Worm (Caenorhabditis elegans) whole organism, L2 larva: Measurements from ENCODE around the gene try-8.

Experiments
- R02D3.7 ChIP-seq: fragments of 150-350 bp; optimal IDR thresholded peaks from 2 replicates; lab custom pipeline; 2014; ENCODE audit warnings: missing biosample characterization, missing genetic modification characterization
- Y55F3AM.14 ChIP-seq: fragments of 200-800 bp; sonication (Bioruptor generic); optimal IDR thresholded peaks from 2 replicates; lab custom pipeline; 2018; ENCODE audit warnings: mild to moderate bottlenecking, missing genetic modification characterization, missing compliant biosample characterization
- alr-1 ChIP-seq: fragments of 150-350 bp; optimal IDR thresholded peaks from 2 replicates; lab custom pipeline; 2014; ENCODE audit warnings: missing biosample characterization, missing genetic modification characterization
- ama-1 ChIP-seq: fragments of 150-350 bp; optimal IDR thresholded peaks from 2 replicates; lab custom pipeline; 2018; ENCODE audit warnings: inconsistent platforms
- blmp-1 ChIP-seq: sonication (generic microtip); optimal IDR thresholded peaks from 2 replicates; lab custom pipeline; 2017; ENCODE audit warnings: missing genetic modification characterization, mild to moderate bottlenecking, missing compliant biosample characterization, antibody characterized with exemption, moderate library complexity; ENCODE audit not compliant: insufficient read depth
- ceh-82 ChIP-seq: fragments of 150-350 bp; optimal IDR thresholded peaks from 2 replicates; lab custom pipeline; 2014; ENCODE audit warnings: missing biosample characterization, missing genetic modification characterization
- crh-2 ChIP-seq: sonication (generic microtip); optimal IDR thresholded peaks from 2 replicates; lab custom pipeline; 2017; ENCODE audit warnings: missing biosample characterization, missing genetic modification characterization
- elt-1 ChIP-seq: fragments of 150-350 bp; optimal IDR thresholded peaks from 2 replicates; lab custom pipeline; 2014; ENCODE audit warnings: missing biosample characterization, missing genetic modification characterization
- lin-39 ChIP-seq: fragments of 150-350 bp; optimal IDR thresholded peaks from 2 replicates; lab custom pipeline; 2014; ENCODE audit warnings: missing biosample characterization, missing genetic modification reagents, missing genetic modification characterization
- lsy-2 ChIP-seq, 2 experiments: fragments of 150-350 bp in 1 of 2; sonication (generic microtip) in 1 of 2; optimal IDR thresholded peaks; 2 replicates each; lab custom pipeline; 2014 to 2017; ENCODE audit warnings: missing biosample characterization in 2 of 2, missing genetic modification characterization in 2 of 2
- mbf-1 ChIP-seq: sonication (generic microtip); optimal IDR thresholded peaks from 2 replicates; lab custom pipeline; 2017; ENCODE audit warnings: missing biosample characterization, missing genetic modification characterization
- mdl-1 ChIP-seq, 2 experiments: fragments of 150-350 bp in 1 of 2; sonication (generic microtip) in 1 of 2; optimal IDR thresholded peaks; 2 replicates each; lab custom pipeline; 2017; ENCODE audit warnings: missing biosample characterization in 2 of 2, missing genetic modification characterization in 2 of 2
- nhr-10 ChIP-seq: sonication (generic microtip); optimal IDR thresholded peaks from 2 replicates; lab custom pipeline; 2017; ENCODE audit warnings: missing biosample characterization, missing genetic modification characterization
- nhr-129 ChIP-seq: fragments of 150-350 bp; optimal IDR thresholded peaks from 2 replicates; lab custom pipeline; 2014; ENCODE audit warnings: missing biosample characterization, missing genetic modification characterization
- nhr-21 ChIP-seq: fragments of 150-350 bp; optimal IDR thresholded peaks from 2 replicates; lab custom pipeline; 2014; ENCODE audit warnings: missing biosample characterization, missing genetic modification characterization
- nhr-23 ChIP-seq: fragments of 150-350 bp; optimal IDR thresholded peaks from 2 replicates; lab custom pipeline; 2014; ENCODE audit warnings: missing biosample characterization, missing genetic modification reagents, missing genetic modification characterization
- nhr-237 ChIP-seq: fragments of 150-350 bp; optimal IDR thresholded peaks from 2 replicates; lab custom pipeline; 2014; ENCODE audit warnings: missing biosample characterization, missing genetic modification characterization
- nhr-25 ChIP-seq: fragments of 150-350 bp; sonication (generic microtip); optimal IDR thresholded peaks from 3 replicates; lab custom pipeline; 2014; ENCODE audit warnings: missing biosample characterization, missing genetic modification characterization
- nhr-6 ChIP-seq: fragments of 150-350 bp; optimal IDR thresholded peaks from 2 replicates; lab custom pipeline; 2014; ENCODE audit warnings: missing biosample characterization, missing genetic modification characterization
- peb-1 ChIP-seq: fragments of 150-350 bp; optimal IDR thresholded peaks from 2 replicates; lab custom pipeline; 2014; ENCODE audit warnings: missing biosample characterization, missing genetic modification characterization
- sem-4 ChIP-seq: fragments of 150-350 bp; optimal IDR thresholded peaks from 2 replicates; lab custom pipeline; 2014; ENCODE audit warnings: missing biosample characterization, missing genetic modification reagents, missing genetic modification characterization
- skn-1 ChIP-seq: sonication (generic microtip); optimal IDR thresholded peaks from 2 replicates; lab custom pipeline; 2017; ENCODE audit warnings: missing biosample characterization, missing genetic modification characterization
- sma-3 ChIP-seq: sonication (generic microtip); optimal IDR thresholded peaks from 2 replicates; lab custom pipeline; 2016; ENCODE audit warnings: missing genetic modification reagents, missing genetic modification characterization, missing compliant biosample characterization
- sma-9 ChIP-seq, 2 experiments: fragments of 150-350 bp in 1 of 2; sonication (generic microtip) in 1 of 2; optimal IDR thresholded peaks; 2 replicates each; lab custom pipeline; 2014 to 2016; ENCODE audit warnings: missing genetic modification characterization in 2 of 2, mild to moderate bottlenecking in 1 of 2, missing biosample characterization in 1 of 2, missing compliant biosample characterization in 1 of 2, missing genetic modification reagents in 1 of 2, moderate library complexity in 1 of 2
- unc-39 ChIP-seq: fragments of 150-350 bp; optimal IDR thresholded peaks from 2 replicates; lab custom pipeline; 2014; ENCODE audit warnings: missing biosample characterization, missing genetic modification characterization
- unc-55 ChIP-seq: fragments of 150-350 bp; sonication (generic microtip); optimal IDR thresholded peaks from 3 replicates; lab custom pipeline; 2014; ENCODE audit warnings: missing biosample characterization, missing genetic modification reagents, missing genetic modification characterization
- unc-62 ChIP-seq: fragments of 150-350 bp; optimal IDR thresholded peaks from 2 replicates; lab custom pipeline; 2014; ENCODE audit warnings: missing biosample characterization, missing genetic modification reagents, missing genetic modification characterization
- ztf-1 ChIP-seq: fragments of 200-800 bp; sonication (Bioruptor generic); conservative IDR thresholded peaks from 2 replicates; pipeline ENCODE4 v1.3.6; 2022; ENCODE audit warnings: missing genetic modification characterization, missing compliant biosample characterization
- ztf-11 ChIP-seq: sonication (generic microtip); optimal IDR thresholded peaks from 2 replicates; lab custom pipeline; 2017; ENCODE audit warnings: missing biosample characterization, missing genetic modification characterization
- ztf-4 ChIP-seq: fragments of 150-350 bp; optimal IDR thresholded peaks from 2 replicates; lab custom pipeline; 2014; ENCODE audit warnings: missing biosample characterization, missing genetic modification characterization

The try-8 gene

DNA sequence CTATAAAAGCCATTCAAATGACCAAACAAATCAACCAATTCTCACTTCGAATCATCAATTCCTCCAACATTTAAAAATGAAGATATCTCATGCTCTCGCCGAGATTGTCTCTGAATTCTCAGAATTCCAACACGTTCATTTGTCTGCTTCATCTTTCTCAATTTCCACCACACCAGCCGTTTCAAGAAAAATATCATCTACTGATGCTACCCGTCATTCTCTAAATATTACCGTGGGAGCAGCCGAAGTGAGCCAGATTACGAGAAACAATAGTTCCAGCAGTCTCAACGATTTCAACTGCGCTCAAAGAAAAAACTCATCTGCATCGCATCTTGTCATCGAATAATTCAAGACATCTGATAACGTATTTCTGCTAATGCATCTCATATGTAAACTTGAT lies 39.2 kb downstream of the try-8 start, which contains the start of gene F18E3.12:
Gene F18E3.12 (plus strand): TSS at position 77 of the 400 bp plus-strand sequence.
- TF ChIP-seq unc-39 (tag; lab: Kevin White, UChicago), result no peak
- peak; percentile 77 for TF ChIP-seq ama-1 (lab: Kevin White, UChicago)
- TF ChIP-seq Y55F3AM.14 (GFP tag; lab: Kevin White, UChicago), result no peak

DNA sequence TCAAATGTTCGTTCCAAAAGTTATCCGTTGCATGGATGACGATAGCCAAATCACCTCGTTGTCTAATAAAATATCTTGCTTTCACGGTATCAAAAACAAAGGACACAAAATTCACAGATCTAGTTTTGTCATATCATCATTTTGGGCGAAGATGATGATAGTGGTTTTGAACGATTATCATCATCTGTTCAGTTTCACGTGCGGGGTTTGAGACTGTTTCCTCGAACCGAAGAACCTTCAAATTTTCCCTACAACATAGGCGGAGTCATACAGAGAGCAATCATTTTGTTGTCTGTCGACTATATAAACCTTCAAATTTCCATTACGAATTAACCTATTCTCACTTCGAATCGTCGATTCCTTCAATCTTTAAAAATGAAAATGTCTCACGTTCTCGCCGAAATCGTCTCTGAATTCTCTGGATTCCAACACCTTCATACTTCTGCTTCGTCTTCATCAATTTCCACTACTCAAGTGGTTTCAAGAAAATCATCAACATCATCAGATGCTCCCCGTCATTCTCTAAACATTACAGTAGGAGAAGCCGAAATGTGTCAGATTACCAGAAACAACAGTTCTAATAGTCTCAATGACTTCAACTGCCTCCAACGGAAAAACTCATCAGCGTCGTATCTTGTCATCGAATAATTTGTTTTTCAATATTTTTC lies 40.9 kb downstream of the try-8 start, which contains the start of gene F18E3.11:
Gene F18E3.11 (plus strand): TSS at position 376 of the 668 bp plus-strand sequence.
- TF ChIP-seq mdl-1 (tag; optimal IDR thresholded peaks at IDR 0.05; lab: Kevin White, UChicago) (no peak), peb-1 (tag; lab: Kevin White, UChicago) (no peak), crh-2 (peak; percentile 9), sma-9 (GFP tag; optimal IDR thresholded peaks at IDR 0.05; lab: Kevin White, UChicago) (peak; percentile 84), sma-9 (tag; optimal IDR thresholded peaks at IDR 0.05; lab: Kevin White, UChicago) (no peak), elt-1 (tag; lab: Kevin White, UChicago) (no peak), blmp-1 (tag; lab: Kevin White, UChicago) (peak; percentile 78), ama-1 (lab: Kevin White, UChicago) (peak; percentile 89), nhr-25 (tag; lab: Kevin White, UChicago) (peak; percentile 85), nhr-21 (tag; lab: Kevin White, UChicago) (peak; percentile 80), nhr-129 (tag; lab: Kevin White, UChicago) (peak; percentile 84), ztf-11 (no peak), nhr-6 (tag; lab: Kevin White, UChicago) (peak; percentile 6), sma-3 (GFP tag; lab: Kevin White, UChicago) (peak; percentile 49)

DNA sequence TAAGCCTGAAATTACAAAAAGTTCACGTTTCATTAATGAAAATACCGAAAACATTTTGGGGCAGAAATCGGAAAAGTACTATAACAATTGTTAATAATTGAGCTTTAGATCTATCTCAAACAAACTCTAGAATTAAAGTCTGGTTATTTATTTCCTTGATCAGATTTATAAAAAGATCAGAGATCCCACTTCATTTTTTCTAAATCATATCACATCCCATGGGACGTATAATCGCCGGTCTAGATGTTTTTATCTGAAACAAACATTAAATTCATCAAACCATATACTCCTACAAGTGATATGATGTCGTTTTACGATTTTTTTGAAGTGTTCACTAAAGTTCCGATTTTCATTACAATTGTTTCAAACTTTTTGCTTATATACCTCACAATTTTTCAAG lies 42.4 kb downstream of the try-8 start, which contains the start of gene str-41:
Gene str-41 (plus strand): TSS at position 301 of the 400 bp plus-strand sequence.
- TF ChIP-seq nhr-25 (tag; lab: Kevin White, UChicago), result no peak
- TF ChIP-seq nhr-21 (tag; lab: Kevin White, UChicago), result no peak
- TF ChIP-seq skn-1, result no peak
- no peak for TF ChIP-seq R02D3.7 (tag; lab: Kevin White, UChicago)
- TF ChIP-seq ztf-1 (GFP tag; lab: Robert Waterston, UW), result no peak
- no peak for TF ChIP-seq nhr-237 (tag; lab: Kevin White, UChicago)
- TF ChIP-seq unc-62, result no peak
- TF ChIP-seq sma-9 (GFP tag; optimal IDR thresholded peaks at IDR 0.05; lab: Kevin White, UChicago), result no peak
- no peak for TF ChIP-seq sma-9 (tag; optimal IDR thresholded peaks at IDR 0.05; lab: Kevin White, UChicago)
- TF ChIP-seq ceh-82 (tag; lab: Kevin White, UChicago), result no peak
- TF ChIP-seq, all 48 proteins: peak for 0

DNA sequence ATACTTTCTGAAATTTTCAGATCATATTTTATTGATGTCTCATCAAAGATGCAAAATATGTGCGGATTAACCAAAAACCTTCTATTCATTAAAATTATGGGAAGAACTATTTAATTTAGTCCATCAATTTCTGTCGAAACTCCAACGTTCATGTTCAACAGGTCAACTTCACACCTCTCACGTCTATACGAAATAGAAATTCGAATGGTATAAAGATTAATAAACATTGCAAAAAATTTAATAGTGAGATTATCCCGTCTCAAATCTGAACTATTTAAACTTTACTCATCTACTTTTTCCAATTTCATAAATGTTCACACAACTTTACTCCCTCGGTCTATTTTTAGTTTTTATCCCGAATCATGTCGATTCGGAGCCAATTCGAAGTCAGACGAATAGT lies 44.5 kb downstream of the try-8 start, which contains the start of gene R13D7.2:
Gene R13D7.2 (plus strand): TSS at position 301 of the 400 bp plus-strand sequence.
- TF ChIP-seq unc-39 (tag; lab: Kevin White, UChicago) (no peak), sem-4 (tag; lab: Kevin White, UChicago) (no peak), nhr-10 (tag; lab: Kevin White, UChicago) (no peak), peb-1 (tag; lab: Kevin White, UChicago) (no peak), ceh-82 (tag; lab: Kevin White, UChicago) (no peak), nhr-23 (tag; lab: Kevin White, UChicago) (no peak)

DNA sequence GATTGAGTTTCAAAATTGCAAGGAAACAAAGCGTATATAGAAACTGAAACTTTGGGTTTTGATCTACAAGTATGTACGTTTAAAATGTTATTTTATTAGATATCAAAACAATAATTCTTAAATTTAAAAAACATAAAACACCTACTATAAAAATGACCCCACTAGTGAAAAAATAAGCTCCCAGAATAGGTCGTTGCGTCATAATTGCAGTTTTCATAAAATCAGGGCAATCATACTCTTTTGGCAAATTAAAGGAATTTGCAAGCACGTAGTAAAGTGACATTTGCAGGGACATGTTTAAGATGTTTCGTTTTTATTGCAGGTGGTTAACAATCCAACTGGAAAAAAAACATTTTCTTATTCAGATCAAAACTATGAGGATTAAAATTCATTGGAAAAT lies 45.6 kb downstream of the try-8 start, which contains the start of gene srt-6:
Gene srt-6 (minus strand): TSS at position 295 of the 400 bp plus-strand sequence.
- TF ChIP-seq mbf-1 (tag; lab: Kevin White, UChicago) (no peak), unc-55 (GFP tag; lab: Kevin White, UChicago) (no peak), elt-1 (tag; lab: Kevin White, UChicago) (no peak), ztf-4 (no peak), lsy-2 (tag; optimal IDR thresholded peaks at IDR 0.05; lab: Kevin White, UChicago) (no peak), alr-1 (tag; lab: Kevin White, UChicago) (no peak), lin-39 (tag; lab: Kevin White, UChicago) (no peak)
